Fruit fly (Drosophila melanogaster) whole organism, embryonic: ENCODE data around the gene CG1965.

ENCODE experiments used
- Bdp1 ChIP-seq: fragments of 200-800 bp; sonication (Bioruptor generic); optimal IDR thresholded peaks from 3 replicates; lab custom pipeline; 2016; ENCODE audit warnings: missing biosample characterization, missing genetic modification characterization
- BtbVII ChIP-seq: fragments of 200-800 bp; sonication (Bioruptor generic); optimal IDR thresholded peaks from 3 replicates; lab custom pipeline; 2017; ENCODE audit warnings: missing biosample characterization, mild to moderate bottlenecking, missing genetic modification characterization
- Bteb2 ChIP-seq: fragments of 200-800 bp; sonication (Bioruptor generic); optimal IDR thresholded peaks from 2 replicates; lab custom pipeline; 2016; ENCODE audit warnings: missing biosample characterization, missing genetic modification characterization
- C15 ChIP-seq: fragments of 200-800 bp; sonication (Bioruptor generic); IDR thresholded peaks from 3 replicates; pipeline ENCODE4 v1.3.6; 2022; ENCODE audit warnings: missing biosample characterization, missing genetic modification characterization
- CG10274 ChIP-seq: fragments of 200-800 bp; sonication (Bioruptor generic); optimal IDR thresholded peaks from 3 replicates; lab custom pipeline; 2017; ENCODE audit warnings: missing biosample characterization, mild to moderate bottlenecking, missing genetic modification characterization
- CG10654 ChIP-seq: fragments of 200-800 bp; sonication (Bioruptor generic); optimal IDR thresholded peaks from 2 replicates; lab custom pipeline; 2016; ENCODE audit warnings: missing biosample characterization, missing genetic modification characterization
- CG15011 ChIP-seq: fragments of 200-800 bp; sonication (Bioruptor generic); optimal IDR thresholded peaks from 3 replicates; lab custom pipeline; 2018; ENCODE audit warnings: missing biosample characterization, mild to moderate bottlenecking, missing genetic modification characterization
- CG15269 ChIP-seq: fragments of 200-800 bp; sonication (Bioruptor generic); optimal IDR thresholded peaks from 2 replicates; lab custom pipeline; 2018; ENCODE audit warnings: missing biosample characterization, mild to moderate bottlenecking, missing genetic modification characterization, moderate library complexity
- CG1792 ChIP-seq: fragments of 200-800 bp; sonication (Bioruptor generic); optimal IDR thresholded peaks from 2 replicates; lab custom pipeline; 2016; ENCODE audit warnings: missing biosample characterization, missing genetic modification characterization
- CG18476 ChIP-seq: fragments of 200-800 bp; sonication (Bioruptor generic); optimal IDR thresholded peaks from 2 replicates; lab custom pipeline; 2016; ENCODE audit warnings: missing biosample characterization, mild to moderate bottlenecking, missing genetic modification characterization
- CG30020 ChIP-seq: fragments of 200-800 bp; optimal IDR thresholded peaks from 2 replicates; lab custom pipeline; 2019; ENCODE audit warnings: missing biosample characterization, mild to moderate bottlenecking, missing genetic modification characterization, moderate library complexity
- CG31365 ChIP-seq: fragments of 200-800 bp; sonication (Bioruptor generic); optimal IDR thresholded peaks from 2 replicates; lab custom pipeline; 2018; ENCODE audit warnings: missing biosample characterization, mild to moderate bottlenecking, missing genetic modification characterization
- CG31388 ChIP-seq: fragments of 200-800 bp; sonication (Bioruptor generic); optimal IDR thresholded peaks from 2 replicates; lab custom pipeline; 2016; ENCODE audit warnings: missing biosample characterization, missing genetic modification characterization
- CG33557 ChIP-seq: fragments of 200-800 bp; sonication (Bioruptor generic); optimal IDR thresholded peaks from 2 replicates; lab custom pipeline; 2019; ENCODE audit warnings: missing biosample characterization, mild to moderate bottlenecking, missing genetic modification characterization, moderate library complexity
- CG5180 ChIP-seq: fragments of 200-800 bp; sonication (Bioruptor generic); optimal IDR thresholded peaks from 3 replicates; lab custom pipeline; 2017; ENCODE audit warnings: missing biosample characterization, missing genetic modification characterization, mild to moderate bottlenecking, moderate library complexity, missing genetic modification reagents
- CG6854 ChIP-seq: fragments of 200-800 bp; sonication (Bioruptor generic); optimal IDR thresholded peaks from 3 replicates; lab custom pipeline; 2017; ENCODE audit warnings: missing biosample characterization, mild to moderate bottlenecking, missing genetic modification characterization
- CG7987 ChIP-seq: fragments of 200-800 bp; sonication (Bioruptor generic); optimal IDR thresholded peaks from 2 replicates; lab custom pipeline; 2018; ENCODE audit warnings: missing biosample characterization, mild to moderate bottlenecking, missing genetic modification characterization, moderate library complexity
- CG9215 ChIP-seq: fragments of 200-800 bp; sonication (Bioruptor generic); IDR thresholded peaks from 2 replicates; pipeline ENCODE4 v1.3.6; 2022; ENCODE audit warnings: missing biosample characterization, missing genetic modification characterization
- Dip2 ChIP-seq: fragments of 200-800 bp; sonication (Bioruptor generic); IDR thresholded peaks from 2 replicates; pipeline ENCODE4 v1.3.6; 2022; ENCODE audit warnings: missing biosample characterization, missing genetic modification characterization
- Dll ChIP-seq: fragments of 200-800 bp; sonication (Bioruptor generic); IDR thresholded peaks from 4 replicates; pipeline ENCODE4 v1.3.6; 2022; ENCODE audit warnings: missing biosample characterization, missing genetic modification characterization; ENCODE audit not compliant: partially characterized antibody
- ERR ChIP-seq: fragments of 200-800 bp; sonication (Bioruptor generic); optimal IDR thresholded peaks from 2 replicates; lab custom pipeline; 2016; ENCODE audit warnings: missing biosample characterization, missing genetic modification characterization
- Elba2 ChIP-seq: fragments of 200-800 bp; sonication (Bioruptor generic); optimal IDR thresholded peaks from 3 replicates; lab custom pipeline; 2016; ENCODE audit warnings: missing biosample characterization, missing genetic modification characterization
- Gug ChIP-seq: fragments of 200-800 bp; sonication (Bioruptor generic); IDR thresholded peaks from 4 replicates; pipeline ENCODE4 v1.3.6; 2022; ENCODE audit warnings: missing biosample characterization, missing genetic modification characterization
- HLH3B ChIP-seq: fragments of 200-800 bp; sonication (Bioruptor generic); IDR thresholded peaks from 2 replicates; pipeline ENCODE4 v1.3.6; 2022; ENCODE audit warnings: missing biosample characterization, missing genetic modification characterization
- Hmr ChIP-seq: fragments of 200-800 bp; sonication (Bioruptor generic); optimal IDR thresholded peaks from 3 replicates; lab custom pipeline; 2017; ENCODE audit warnings: mild to moderate bottlenecking, missing biosample characterization, missing genetic modification reagents, missing genetic modification characterization
- Hr78 ChIP-seq, 2 experiments: fragments of 200-800 bp in 1 of 2; fragments of >200 bp in 1 of 2; sonication (Bioruptor generic) in 1 of 2; optimal IDR thresholded peaks; 2 replicates each; lab custom pipeline; 2017 to 2019; ENCODE audit warnings: missing biosample characterization in 2 of 2, missing genetic modification characterization in 2 of 2, mild to moderate bottlenecking in 1 of 2, moderate library complexity in 1 of 2
- Nf-YC ChIP-seq: fragments of 200-800 bp; optimal IDR thresholded peaks from 3 replicates; lab custom pipeline; 2019; ENCODE audit warnings: missing biosample characterization, mild to moderate bottlenecking, missing genetic modification characterization, moderate library complexity
- Side ChIP-seq: fragments of 200-800 bp; sonication (Bioruptor generic); optimal IDR thresholded peaks from 2 replicates; lab custom pipeline; 2016; ENCODE audit warnings: missing biosample characterization, missing genetic modification characterization
- Taf1 ChIP-seq: fragments of 200-800 bp; sonication (Bioruptor generic); IDR thresholded peaks from 2 replicates; pipeline ENCODE4 v1.3.6; 2022; ENCODE audit warnings: missing biosample characterization, missing genetic modification characterization
- Xbp1 ChIP-seq: fragments of 200-800 bp; sonication (Bioruptor generic); optimal IDR thresholded peaks from 3 replicates; lab custom pipeline; 2016; ENCODE audit warnings: missing biosample characterization, mild to moderate bottlenecking, missing genetic modification characterization
- al ChIP-seq: fragments of 200-800 bp; sonication (Bioruptor generic); IDR thresholded peaks from 2 replicates; pipeline ENCODE4 v1.3.6; 2022; ENCODE audit warnings: missing biosample characterization, missing genetic modification characterization
- cad ChIP-seq: fragments of >200 bp; optimal IDR thresholded peaks from 2 replicates; lab custom pipeline; 2017; ENCODE audit warnings: missing biosample characterization, missing genetic modification characterization
- cas ChIP-seq: fragments of 200-800 bp; sonication (Bioruptor generic); IDR thresholded peaks from 2 replicates; pipeline ENCODE4 v1.3.6; 2022; ENCODE audit warnings: missing biosample characterization, missing genetic modification characterization
- dm ChIP-seq: fragments of 200-800 bp; sonication (Bioruptor generic); optimal IDR thresholded peaks from 3 replicates; lab custom pipeline; 2016; ENCODE audit warnings: missing biosample characterization, missing genetic modification characterization
- dpn ChIP-seq, 2 experiments: fragments of 200-800 bp; sonication (Bioruptor generic); optimal IDR thresholded peaks; 3 replicates each; lab custom pipeline; 2016; ENCODE audit warnings: missing biosample characterization in 2 of 2, missing genetic modification characterization in 2 of 2
- fd102C ChIP-seq: fragments of 200-800 bp; sonication (Bioruptor generic); optimal IDR thresholded peaks from 2 replicates; lab custom pipeline; 2018; ENCODE audit warnings: missing biosample characterization, mild to moderate bottlenecking, missing genetic modification characterization, moderate library complexity
- kay ChIP-seq: fragments of 200-800 bp; sonication (Bioruptor generic); optimal IDR thresholded peaks from 2 replicates; lab custom pipeline; 2016; ENCODE audit warnings: missing biosample characterization, missing genetic modification characterization
- mirr ChIP-seq: fragments of 200-800 bp; sonication (Bioruptor generic); optimal IDR thresholded peaks from 3 replicates; lab custom pipeline; 2018; ENCODE audit warnings: missing biosample characterization, mild to moderate bottlenecking, missing genetic modification characterization
- nmo ChIP-seq: fragments of 200-800 bp; sonication (Bioruptor generic); optimal IDR thresholded peaks from 2 replicates; lab custom pipeline; 2018; ENCODE audit warnings: missing biosample characterization, mild to moderate bottlenecking, missing genetic modification characterization, moderate library complexity
- oc ChIP-seq: fragments of 200-800 bp; sonication (Bioruptor generic); optimal IDR thresholded peaks from 2 replicates; lab custom pipeline; 2018; ENCODE audit warnings: missing biosample characterization, mild to moderate bottlenecking, missing genetic modification characterization, moderate library complexity
- pan ChIP-seq, 4 experiments: fragments of >200 bp in 3 of 4; fragments of 200-800 bp in 1 of 4; sonication (Bioruptor generic) in 1 of 4; optimal IDR thresholded peaks in 3 of 4; IDR thresholded peaks in 1 of 4; 2 replicates each; pipeline versions ENCODE4 v1.3.6 to Lab custom; 2017 to 2022; ENCODE audit warnings: missing biosample characterization in 2 of 4, missing genetic modification characterization in 2 of 4, mixed read lengths in 1 of 4
- repo ChIP-seq: fragments of 200-800 bp; sonication (Bioruptor generic); optimal IDR thresholded peaks from 2 replicates; lab custom pipeline; 2016; ENCODE audit warnings: missing biosample characterization, missing genetic modification characterization
- row ChIP-seq: fragments of 200-800 bp; sonication (Bioruptor generic); IDR thresholded peaks from 3 replicates; pipeline ENCODE4 v1.3.6; 2022; ENCODE audit warnings: missing biosample characterization, missing genetic modification characterization
- schlank ChIP-seq: fragments of 200-800 bp; sonication (Bioruptor generic); optimal IDR thresholded peaks from 2 replicates; lab custom pipeline; 2018; ENCODE audit warnings: missing biosample characterization, mild to moderate bottlenecking, missing genetic modification characterization
- slou ChIP-seq: fragments of 200-800 bp; sonication (Bioruptor generic); optimal IDR thresholded peaks from 3 replicates; lab custom pipeline; 2016; ENCODE audit warnings: missing biosample characterization, missing genetic modification characterization
- tll ChIP-seq, 2 experiments: fragments of 200-800 bp in 1 of 2; fragments of >200 bp in 1 of 2; sonication (Bioruptor generic) in 1 of 2; optimal IDR thresholded peaks; 2 replicates each; lab custom pipeline; 2017 to 2019; ENCODE audit warnings: missing biosample characterization in 2 of 2, missing genetic modification characterization in 2 of 2, mild to moderate bottlenecking in 1 of 2, moderate library complexity in 1 of 2
- usp ChIP-seq: fragments of >200 bp; optimal IDR thresholded peaks from 2 replicates; lab custom pipeline; 2017; ENCODE audit warnings: missing biosample characterization, missing genetic modification characterization
- zf30C ChIP-seq: fragments of 200-800 bp; sonication (Bioruptor generic); optimal IDR thresholded peaks from 3 replicates; lab custom pipeline; 2018; ENCODE audit warnings: missing biosample characterization, mild to moderate bottlenecking, missing genetic modification characterization
- zfh2 ChIP-seq: fragments of 200-800 bp; sonication (Bioruptor generic); optimal IDR thresholded peaks from 2 replicates; lab custom pipeline; 2016; ENCODE audit warnings: missing biosample characterization, missing genetic modification characterization

The CG1965 gene

DNA sequence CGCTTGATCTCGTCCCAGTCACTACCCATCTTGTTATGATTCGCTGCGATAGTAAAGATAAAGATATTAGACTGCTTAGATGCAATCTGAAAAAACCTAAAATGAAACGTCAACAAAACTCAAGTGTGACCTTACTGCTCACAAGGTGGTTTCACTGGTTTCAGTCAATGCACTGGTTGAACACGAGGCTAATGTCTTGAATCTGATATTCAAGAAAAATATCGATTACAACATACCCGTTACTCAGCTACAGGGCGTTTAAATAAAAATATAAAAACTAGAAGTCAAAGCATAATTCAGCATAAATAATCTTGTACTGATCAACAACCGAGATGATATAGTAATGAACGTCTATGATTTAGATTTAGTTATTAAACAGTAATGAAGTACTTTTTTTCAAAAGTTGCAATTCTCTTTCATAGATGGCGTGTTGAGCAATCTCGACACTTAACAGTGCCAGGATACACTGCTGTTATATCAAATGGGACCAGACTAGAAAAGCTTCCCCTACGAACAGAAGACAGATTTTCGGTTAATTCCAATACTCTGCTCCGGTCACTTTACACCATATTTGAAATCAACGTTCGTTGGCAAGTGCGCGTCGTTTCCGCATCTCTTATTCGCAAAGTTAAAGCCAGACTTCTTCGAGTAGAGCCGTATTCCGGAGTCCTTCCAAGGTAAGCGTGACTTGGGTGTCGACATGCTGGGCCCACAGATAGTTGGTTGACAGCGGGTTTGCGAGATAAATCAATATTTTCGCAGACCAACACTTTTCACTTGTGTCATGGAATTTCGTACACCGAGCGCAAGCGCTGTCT, 7.3 kb downstream of the CG1965 start, which contains the start of the genes Ufl1 and CG1943 (continued):
- TF ChIP-seq slou (GFP tag; lab: Kevin White, UChicago) (no peak), C15 (GFP tag; lab: Robert Waterston, UW) (no peak), HLH3B (GFP tag; lab: Robert Waterston, UW) (no peak), Elba2 (GFP tag; lab: Kevin White, UChicago) (no peak), al (GFP tag; lab: Robert Waterston, UW) (no peak), Gug (no peak), ERR (GFP tag; lab: Kevin White, UChicago) (no peak), oc (tag; lab: Kevin White, UChicago) (no peak), zfh2 (no peak), Xbp1 (GFP tag; lab: Kevin White, UChicago) (no peak), cas (no peak), Nf-YC (tag; lab: Kevin White, UChicago) (peak; percentile 12), schlank (no peak), Side (GFP tag; lab: Kevin White, UChicago) (no peak), zf30C (GFP tag; lab: Kevin White, UChicago) (no peak), CG7987 (GFP tag; lab: Kevin White, UChicago) (no peak), BtbVII (GFP tag; lab: Kevin White, UChicago) (no peak), cad (GFP tag; lab: Kevin White, UChicago) (no peak), pan (optimal IDR thresholded peaks at IDR 0.05; lab: Kevin White, UChicago) (no peak), pan (GFP tag; optimal IDR thresholded peaks at IDR 0.05 in 1 of 2, IDR thresholded peaks at IDR 0.05 in 1 of 2) (no peak), repo (GFP tag; lab: Kevin White, UChicago) (no peak), fd102C (GFP tag; lab: Kevin White, UChicago) (no peak), dm (peak; percentile 69), CG15011 (GFP tag; lab: Kevin White, UChicago) (no peak), Hmr (GFP tag; lab: Kevin White, UChicago) (peak; percentile 72), row (GFP tag; lab: Robert Waterston, UW) (no peak), CG31388 (no peak), usp (no peak), CG15269 (tag; lab: Kevin White, UChicago) (no peak), CG31365 (no peak), CG1792 (GFP tag; lab: Kevin White, UChicago) (no peak), CG30020 (tag; lab: Kevin White, UChicago) (peak; percentile 2), Dll (GFP tag; lab: Robert Waterston, UW) (no peak), CG33557 (GFP tag; lab: Kevin White, UChicago) (no peak), nmo (GFP tag; lab: Kevin White, UChicago) (peak; percentile 65), CG10274 (GFP tag; lab: Kevin White, UChicago) (no peak), CG6854 (peak; percentile 38), CG5180 (GFP tag; lab: Kevin White, UChicago) (no peak), tll (GFP tag; optimal IDR thresholded peaks at IDR 0.05; lab: Kevin White, UChicago) (no peak), dpn (GFP tag; optimal IDR thresholded peaks at IDR 0.05; lab: Kevin White, UChicago) (peak in 1 of 2 experiments; percentile 12), Bdp1 (GFP tag; lab: Kevin White, UChicago) (peak; percentile 16), CG9215 (no peak), CG10654 (GFP tag; lab: Kevin White, UChicago) (no peak), Dip2 (GFP tag; lab: Robert Waterston, UW) (no peak), CG18476 (GFP tag; lab: Kevin White, UChicago) (no peak), mirr (GFP tag; lab: Kevin White, UChicago) (no peak), Bteb2 (GFP tag; lab: Kevin White, UChicago) (no peak), Taf1 (GFP tag; lab: Robert Waterston, UW) (no peak), kay (GFP tag; lab: Kevin White, UChicago) (no peak), Hr78 (GFP tag; optimal IDR thresholded peaks at IDR 0.05; lab: Kevin White, UChicago) (no peak)
